Worm (Caenorhabditis elegans) whole organism, L1 larva: ENCODE data around the gene M01F1.8.

Experiments used
- C04F5.9 ChIP-seq: sonication (generic microtip); optimal IDR thresholded peaks from 2 replicates; lab custom pipeline; 2016; ENCODE audit warnings: missing genetic modification characterization, missing compliant biosample characterization
- F16B12.6 ChIP-seq: fragments of 150-350 bp; optimal IDR thresholded peaks from 2 replicates; lab custom pipeline; 2014; ENCODE audit warnings: missing biosample characterization, missing genetic modification characterization
- aha-1 ChIP-seq: fragments of 150-350 bp; optimal IDR thresholded peaks from 2 replicates; lab custom pipeline; 2014; ENCODE audit warnings: missing biosample characterization, missing genetic modification characterization
- ama-1 ChIP-seq: fragments of 150-350 bp; optimal IDR thresholded peaks from 2 replicates; lab custom pipeline; 2014
- blmp-1 ChIP-seq: fragments of 150-350 bp; optimal IDR thresholded peaks from 2 replicates; lab custom pipeline; 2014; ENCODE audit warnings: missing biosample characterization, missing genetic modification characterization
- ceh-82 ChIP-seq, 3 experiments: fragments of 150-350 bp in 1 of 3; sonication (generic microtip) in 2 of 3; optimal IDR thresholded peaks; 2 replicates each; lab custom pipeline; 2014 to 2017; ENCODE audit warnings: missing biosample characterization in 3 of 3, missing genetic modification characterization in 3 of 3
- ces-1 ChIP-seq: fragments of 150-350 bp; optimal IDR thresholded peaks from 2 replicates; lab custom pipeline; 2014; ENCODE audit warnings: missing biosample characterization, missing genetic modification reagents, missing genetic modification characterization
- efl-1 ChIP-seq, 4 experiments: fragments of 150-350 bp; optimal IDR thresholded peaks in 3 of 4; peaks in 1 of 4; 1 replicate in 1 of 4; 2 replicates in 3 of 4; lab custom pipeline; 2014; ENCODE audit warnings: missing biosample characterization in 2 of 4, missing genetic modification characterization in 2 of 4, missing genetic modification reagents in 2 of 4
- efl-3 ChIP-seq: fragments of 200-800 bp; sonication (Bioruptor generic); optimal IDR thresholded peaks from 2 replicates; lab custom pipeline; 2018; ENCODE audit warnings: mild to moderate bottlenecking, missing genetic modification characterization, missing compliant biosample characterization
- egl-27 ChIP-seq, 2 experiments: fragments of 150-350 bp in 1 of 2; sonication (generic microtip); optimal IDR thresholded peaks; 3 replicates each; lab custom pipeline; 2017 to 2018; ENCODE audit warnings: missing biosample characterization in 2 of 2, missing genetic modification characterization in 2 of 2, missing genetic modification reagents in 2 of 2
- elt-2 ChIP-seq: sonication (generic microtip); optimal IDR thresholded peaks from 2 replicates; lab custom pipeline; 2016; ENCODE audit warnings: missing genetic modification characterization, mild to moderate bottlenecking, inconsistent platforms, missing compliant biosample characterization, missing genetic modification reagents
- elt-3 ChIP-seq, 6 experiments: fragments of 150-350 bp in 1 of 6; sonication (generic microtip); optimal IDR thresholded peaks; 2 replicates each; lab custom pipeline; 2017 to 2018; ENCODE audit warnings: missing biosample characterization in 6 of 6, missing genetic modification characterization in 6 of 6, inconsistent platforms in 1 of 6
- ets-5 ChIP-seq: fragments of 200-800 bp; sonication (Bioruptor generic); IDR thresholded peaks from 2 replicates; pipeline ENCODE4 v1.3.6; 2022; ENCODE audit warnings: missing genetic modification characterization, missing compliant biosample characterization
- fkh-10 ChIP-seq: sonication (generic microtip); optimal IDR thresholded peaks from 2 replicates; lab custom pipeline; 2017; ENCODE audit warnings: missing biosample characterization, missing genetic modification reagents, missing genetic modification characterization
- fkh-8 ChIP-seq: sonication (generic microtip); optimal IDR thresholded peaks from 2 replicates; lab custom pipeline; 2016; ENCODE audit warnings: mild to moderate bottlenecking, missing genetic modification characterization, missing compliant biosample characterization
- grh-1 ChIP-seq: fragments of 200-800 bp; sonication (Bioruptor generic); IDR thresholded peaks from 2 replicates; pipeline ENCODE4 v1.3.6; 2022; ENCODE audit warnings: missing genetic modification reagents, missing genetic modification characterization, missing compliant biosample characterization
- hpl-2 ChIP-seq: fragments of 150-350 bp; optimal IDR thresholded peaks from 2 replicates; lab custom pipeline; 2014; ENCODE audit warnings: missing biosample characterization, missing genetic modification reagents, missing genetic modification characterization
- isw-1 ChIP-seq: fragments of 200-800 bp; sonication (Bioruptor generic); IDR thresholded peaks from 2 replicates; pipeline ENCODE4 v1.3.6; 2022; ENCODE audit warnings: missing genetic modification characterization, missing compliant biosample characterization
- jun-1 ChIP-seq: fragments of 150-350 bp; optimal IDR thresholded peaks from 2 replicates; lab custom pipeline; 2014; ENCODE audit warnings: missing biosample characterization, missing genetic modification reagents, missing genetic modification characterization
- lin-13 ChIP-seq: fragments of 150-350 bp; optimal IDR thresholded peaks from 2 replicates; lab custom pipeline; 2014; ENCODE audit warnings: missing biosample characterization, missing genetic modification reagents, missing genetic modification characterization
- lin-14 ChIP-seq: fragments of 200-800 bp; sonication (Bioruptor generic); optimal IDR thresholded peaks from 2 replicates; lab custom pipeline; 2018; ENCODE audit warnings: mild to moderate bottlenecking, missing genetic modification characterization, moderate library complexity, missing compliant biosample characterization
- lin-39 ChIP-seq: fragments of 150-350 bp; optimal IDR thresholded peaks from 2 replicates; lab custom pipeline; 2014; ENCODE audit warnings: missing biosample characterization, missing genetic modification reagents, missing genetic modification characterization
- lir-3 ChIP-seq: sonication (generic microtip); optimal IDR thresholded peaks from 2 replicates; lab custom pipeline; 2016; ENCODE audit warnings: mild to moderate bottlenecking, missing genetic modification characterization, moderate library complexity, missing compliant biosample characterization; ENCODE audit not compliant: poor library complexity
- lsy-2 ChIP-seq, 2 experiments: fragments of 150-350 bp; optimal IDR thresholded peaks; 2 replicates each; lab custom pipeline; 2014; ENCODE audit warnings: missing biosample characterization in 2 of 2, missing genetic modification characterization in 2 of 2
- nhr-11 ChIP-seq: fragments of 150-350 bp; optimal IDR thresholded peaks from 2 replicates; lab custom pipeline; 2014; ENCODE audit warnings: missing biosample characterization, missing genetic modification characterization
- nhr-19 ChIP-seq: fragments of 200-800 bp; sonication (Bioruptor generic); conservative IDR thresholded peaks from 2 replicates; pipeline ENCODE4 v1.3.6; 2022; ENCODE audit warnings: missing genetic modification characterization, missing compliant biosample characterization
- nhr-20 ChIP-seq: sonication (generic microtip); optimal IDR thresholded peaks from 2 replicates; lab custom pipeline; 2016; ENCODE audit warnings: mild to moderate bottlenecking, missing genetic modification characterization, missing compliant biosample characterization
- nhr-237 ChIP-seq: fragments of 150-350 bp; optimal IDR thresholded peaks from 2 replicates; lab custom pipeline; 2014; ENCODE audit warnings: missing biosample characterization, missing genetic modification characterization
- nhr-28 ChIP-seq: fragments of 150-350 bp; optimal IDR thresholded peaks from 2 replicates; lab custom pipeline; 2014; ENCODE audit warnings: missing biosample characterization, missing genetic modification characterization
- nhr-47 ChIP-seq: sonication (generic microtip); optimal IDR thresholded peaks from 2 replicates; lab custom pipeline; 2016; ENCODE audit warnings: mild to moderate bottlenecking, missing genetic modification characterization, moderate library complexity, missing compliant biosample characterization
- nhr-71 ChIP-seq: sonication (generic microtip); optimal IDR thresholded peaks from 2 replicates; lab custom pipeline; 2016; ENCODE audit warnings: mild to moderate bottlenecking, missing genetic modification characterization, moderate library complexity, missing compliant biosample characterization
- nhr-76 ChIP-seq: sonication (generic microtip); optimal IDR thresholded peaks from 2 replicates; lab custom pipeline; 2017; ENCODE audit warnings: missing biosample characterization, missing genetic modification characterization
- nhr-84 ChIP-seq: sonication (generic microtip); optimal IDR thresholded peaks from 2 replicates; lab custom pipeline; 2017; ENCODE audit warnings: missing biosample characterization, missing genetic modification characterization
- nhr-90 ChIP-seq: sonication (generic microtip); optimal IDR thresholded peaks from 2 replicates; lab custom pipeline; 2016; ENCODE audit warnings: mild to moderate bottlenecking, missing genetic modification characterization, missing compliant biosample characterization; ENCODE audit not compliant: poor library complexity
- pag-3 ChIP-seq: sonication (generic microtip); optimal IDR thresholded peaks from 2 replicates; lab custom pipeline; 2017; ENCODE audit warnings: missing genetic modification characterization, mild to moderate bottlenecking, missing compliant biosample characterization, antibody characterized with exemption, borderline replicate concordance; ENCODE audit not compliant: insufficient read depth
- pqm-1 ChIP-seq: sonication (generic microtip); optimal IDR thresholded peaks from 3 replicates; lab custom pipeline; 2017; ENCODE audit warnings: missing biosample characterization, missing genetic modification characterization
- snpc-4 ChIP-seq: fragments of 150-350 bp; optimal IDR thresholded peaks from 2 replicates; lab custom pipeline; 2014; ENCODE audit warnings: missing biosample characterization, missing genetic modification characterization
- snu-23 ChIP-seq: sonication (generic microtip); optimal IDR thresholded peaks from 2 replicates; lab custom pipeline; 2016; ENCODE audit warnings: missing genetic modification characterization, missing compliant biosample characterization
- sptf-1 ChIP-seq: fragments of 150-350 bp; optimal IDR thresholded peaks from 2 replicates; lab custom pipeline; 2014; ENCODE audit warnings: missing biosample characterization, missing genetic modification characterization
- tlp-1 ChIP-seq: fragments of 150-350 bp; optimal IDR thresholded peaks from 2 replicates; lab custom pipeline; 2014; ENCODE audit warnings: missing biosample characterization, missing genetic modification characterization
- unc-30 ChIP-seq: sonication (generic microtip); optimal IDR thresholded peaks from 2 replicates; lab custom pipeline; 2017; ENCODE audit warnings: missing biosample characterization, missing genetic modification characterization
- unc-86 ChIP-seq: sonication (generic microtip); optimal IDR thresholded peaks from 2 replicates; lab custom pipeline; 2016; ENCODE audit warnings: missing genetic modification characterization, missing compliant biosample characterization
- zag-1 ChIP-seq: fragments of 150-350 bp; optimal IDR thresholded peaks from 2 replicates; lab custom pipeline; 2014; ENCODE audit warnings: missing biosample characterization, missing genetic modification characterization
- zip-4 ChIP-seq: fragments of 200-800 bp; sonication (Bioruptor generic); optimal IDR thresholded peaks from 2 replicates; lab custom pipeline; 2018; ENCODE audit warnings: mild to moderate bottlenecking, missing genetic modification characterization, moderate library complexity, missing compliant biosample characterization
- ztf-11 ChIP-seq, 2 experiments: sonication (generic microtip); optimal IDR thresholded peaks; 2 replicates each; lab custom pipeline; 2016 to 2017; ENCODE audit warnings: missing genetic modification characterization in 2 of 2, missing biosample characterization in 1 of 2, missing compliant biosample characterization in 1 of 2

M01F1.8 gene

DNA sequence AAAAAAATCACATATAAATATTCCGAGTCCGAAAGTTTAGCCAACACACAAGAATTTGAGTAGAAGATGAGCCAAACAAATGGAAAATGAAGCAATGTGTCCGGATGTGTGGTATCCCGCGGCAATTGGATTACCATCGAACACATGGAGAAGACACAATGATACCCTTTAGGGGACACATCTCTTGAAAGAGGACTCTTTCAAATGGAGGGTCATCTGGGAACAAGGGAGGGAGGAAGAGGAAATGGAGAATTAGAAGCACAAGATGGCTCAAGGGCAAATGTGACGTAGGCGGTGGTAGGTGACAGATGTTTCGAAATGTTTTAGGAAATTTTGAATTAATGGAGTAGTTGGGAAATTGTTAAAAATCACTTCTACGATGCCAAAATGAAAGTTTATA lies 40.7 kb upstream of the M01F1.8 start:
- TF ChIP-seq lin-39 (tag; lab: Kevin White, UChicago) (no peak), nhr-11 (no peak), ztf-11 (tag; optimal IDR thresholded peaks at IDR 0.05; lab: Kevin White, UChicago) (peak in 1 of 2 experiments; percentile 2), grh-1 (GFP tag; lab: Robert Waterston, UW) (no peak), lin-14 (GFP tag; lab: Kevin White, UChicago) (peak; percentile 61), zag-1 (tag; lab: Kevin White, UChicago) (peak; percentile 12)

DNA sequence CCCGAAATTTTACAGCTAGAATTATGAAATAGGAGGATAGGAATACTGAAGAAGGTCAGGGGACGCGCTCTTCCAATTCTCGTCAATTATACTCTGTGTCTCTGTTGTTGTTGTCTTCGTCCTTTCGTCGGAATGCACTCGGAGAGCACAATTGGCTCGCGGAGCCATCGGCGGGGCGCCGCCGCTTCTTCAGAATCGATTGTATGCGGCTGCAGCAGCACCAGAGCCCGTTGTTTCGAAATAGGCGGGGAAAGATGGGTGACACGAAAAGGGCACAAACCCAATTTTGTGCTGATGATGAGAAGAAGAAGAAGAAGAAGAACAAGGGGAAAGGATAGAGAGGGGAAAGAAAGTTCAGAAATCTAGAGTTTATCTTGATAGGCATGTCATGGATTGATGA lies 39.8 kb upstream of the M01F1.8 start:
- no peak for TF ChIP-seq nhr-11
- TF ChIP-seq ces-1 (GFP tag; lab: Kevin White, UChicago): no peak
- TF ChIP-seq sptf-1: no peak
- no peak for TF ChIP-seq zag-1 (tag; lab: Kevin White, UChicago)
- TF ChIP-seq nhr-84 (tag; lab: Kevin White, UChicago): no peak
- TF ChIP-seq pag-3 (tag; lab: Kevin White, UChicago): no peak
- TF ChIP-seq efl-1 (optimal IDR thresholded peaks at IDR 0.05; lab: Kevin White, UChicago): no peak
- TF ChIP-seq efl-1 (GFP tag; optimal IDR thresholded peaks at IDR 0.05 in 1 of 2; lab: Kevin White, UChicago): peak in 1 of 2 experiments; percentile 75
- no peak for TF ChIP-seq lin-13
- TF ChIP-seq nhr-90 (tag; lab: Kevin White, UChicago): no peak
- TF ChIP-seq isw-1 (GFP tag; lab: Robert Waterston, UW): peak; percentile 14
- peak in 1 of 2 experiments; percentile 4 for TF ChIP-seq ztf-11 (tag; optimal IDR thresholded peaks at IDR 0.05; lab: Kevin White, UChicago)
- no peak for TF ChIP-seq ama-1 (lab: Kevin White, UChicago)
- no peak for TF ChIP-seq jun-1 (tag; lab: Kevin White, UChicago)
- TF ChIP-seq ceh-82 (tag; optimal IDR thresholded peaks at IDR 0.05; lab: Kevin White, UChicago): peak in 2 of 3 experiments; percentile 32 to 52
- TF ChIP-seq pqm-1 (tag; lab: Kevin White, UChicago): no peak
- no peak for TF ChIP-seq blmp-1
- no peak for TF ChIP-seq snpc-4 (tag; lab: Kevin White, UChicago)
- TF ChIP-seq ets-5 (GFP tag; lab: Robert Waterston, UW): no peak
- peak; percentile 21 for TF ChIP-seq nhr-71 (tag; lab: Kevin White, UChicago)
- TF ChIP-seq nhr-47 (tag; lab: Kevin White, UChicago): peak; percentile 11
- TF ChIP-seq snu-23 (GFP tag; lab: Kevin White, UChicago): no peak
- no peak for TF ChIP-seq nhr-19 (GFP tag; lab: Robert Waterston, UW)
- TF ChIP-seq F16B12.6 (tag; lab: Kevin White, UChicago): peak; percentile 4
- TF ChIP-seq efl-3 (GFP tag; lab: Kevin White, UChicago): no peak
- no peak for TF ChIP-seq unc-86 (tag; lab: Kevin White, UChicago)
- TF ChIP-seq C04F5.9 (tag; lab: Kevin White, UChicago): no peak
- TF ChIP-seq nhr-237 (tag; lab: Kevin White, UChicago): no peak
- no peak for TF ChIP-seq aha-1 (tag; lab: Kevin White, UChicago)
- TF ChIP-seq nhr-76 (tag; lab: Kevin White, UChicago): no peak
- no peak for TF ChIP-seq elt-3 (tag; optimal IDR thresholded peaks at IDR 0.05; lab: Kevin White, UChicago)
- no peak for TF ChIP-seq lir-3 (tag; lab: Kevin White, UChicago)
- no peak for TF ChIP-seq fkh-8 (tag; lab: Kevin White, UChicago)
- TF ChIP-seq hpl-2 (GFP tag; lab: Kevin White, UChicago): no peak
- TF ChIP-seq nhr-28 (tag; lab: Kevin White, UChicago): no peak
- TF ChIP-seq egl-27 (tag; optimal IDR thresholded peaks at IDR 0.05; lab: Kevin White, UChicago): no peak
- TF ChIP-seq tlp-1 (tag; lab: Kevin White, UChicago): no peak
- peak; percentile 1 for TF ChIP-seq fkh-10 (GFP tag; lab: Kevin White, UChicago)
- TF ChIP-seq lsy-2 (tag; optimal IDR thresholded peaks at IDR 0.05; lab: Kevin White, UChicago): peak in 1 of 2 experiments; percentile 28
- TF ChIP-seq nhr-20 (tag; lab: Kevin White, UChicago): no peak
- TF ChIP-seq lin-39 (tag; lab: Kevin White, UChicago): no peak
- TF ChIP-seq unc-30 (tag; lab: Kevin White, UChicago): no peak
- peak; percentile 87 for TF ChIP-seq lin-14 (GFP tag; lab: Kevin White, UChicago)
- TF ChIP-seq elt-2 (tag; lab: Kevin White, UChicago): no peak
- no peak for TF ChIP-seq zip-4 (GFP tag; lab: Kevin White, UChicago)
